Worm (Caenorhabditis elegans) whole organism, L2 larva: ENCODE measurements around the gene F55C10.5.

Source experiments
- C34F6.9 ChIP-seq: fragments of 150-350 bp; optimal IDR thresholded peaks from 2 replicates; lab custom pipeline; 2014; ENCODE audit warnings: missing biosample characterization, missing genetic modification characterization
- F13H6.1 ChIP-seq: sonication (generic microtip); optimal IDR thresholded peaks from 2 replicates; lab custom pipeline; 2016; ENCODE audit warnings: missing genetic modification characterization, missing compliant biosample characterization
- R02D3.7 ChIP-seq: fragments of 150-350 bp; optimal IDR thresholded peaks from 2 replicates; lab custom pipeline; 2014; ENCODE audit warnings: missing biosample characterization, missing genetic modification characterization
- Y55F3AM.14 ChIP-seq: fragments of 200-800 bp; sonication (Bioruptor generic); optimal IDR thresholded peaks from 2 replicates; lab custom pipeline; 2018; ENCODE audit warnings: mild to moderate bottlenecking, missing genetic modification characterization, missing compliant biosample characterization
- ZK546.5 ChIP-seq: sonication (generic microtip); optimal IDR thresholded peaks from 2 replicates; lab custom pipeline; 2017; ENCODE audit warnings: missing biosample characterization, missing genetic modification characterization
- alr-1 ChIP-seq: fragments of 150-350 bp; optimal IDR thresholded peaks from 2 replicates; lab custom pipeline; 2014; ENCODE audit warnings: missing biosample characterization, missing genetic modification characterization
- aly-2 ChIP-seq: fragments of 150-350 bp; optimal IDR thresholded peaks from 2 replicates; lab custom pipeline; 2014; ENCODE audit warnings: missing biosample characterization, missing genetic modification characterization
- ama-1 ChIP-seq: fragments of 150-350 bp; optimal IDR thresholded peaks from 2 replicates; lab custom pipeline; 2018; ENCODE audit warnings: inconsistent platforms
- blmp-1 ChIP-seq: sonication (generic microtip); optimal IDR thresholded peaks from 2 replicates; lab custom pipeline; 2017; ENCODE audit warnings: missing genetic modification characterization, mild to moderate bottlenecking, missing compliant biosample characterization, antibody characterized with exemption, moderate library complexity; ENCODE audit not compliant: insufficient read depth
- ceh-16 ChIP-seq: fragments of 150-350 bp; optimal IDR thresholded peaks from 2 replicates; lab custom pipeline; 2014; ENCODE audit warnings: missing biosample characterization, missing genetic modification characterization
- ceh-82 ChIP-seq: fragments of 150-350 bp; optimal IDR thresholded peaks from 2 replicates; lab custom pipeline; 2014; ENCODE audit warnings: missing biosample characterization, missing genetic modification characterization
- crh-2 ChIP-seq: sonication (generic microtip); optimal IDR thresholded peaks from 2 replicates; lab custom pipeline; 2017; ENCODE audit warnings: missing biosample characterization, missing genetic modification characterization
- dmd-4 ChIP-seq: sonication (generic microtip); optimal IDR thresholded peaks from 2 replicates; lab custom pipeline; 2017; ENCODE audit warnings: missing biosample characterization, missing genetic modification characterization
- egl-27 ChIP-seq: sonication (generic microtip); optimal IDR thresholded peaks from 3 replicates; lab custom pipeline; 2017; ENCODE audit warnings: missing biosample characterization, missing genetic modification reagents, missing genetic modification characterization
- elt-1 ChIP-seq: fragments of 150-350 bp; optimal IDR thresholded peaks from 2 replicates; lab custom pipeline; 2014; ENCODE audit warnings: missing biosample characterization, missing genetic modification characterization
- elt-3 ChIP-seq: sonication (generic microtip); optimal IDR thresholded peaks from 2 replicates; lab custom pipeline; 2017; ENCODE audit warnings: missing biosample characterization, missing genetic modification characterization
- fos-1 ChIP-seq: fragments of 150-350 bp; optimal IDR thresholded peaks from 2 replicates; lab custom pipeline; 2014; ENCODE audit warnings: missing biosample characterization, missing genetic modification characterization
- gmeb-1 ChIP-seq: fragments of 150-350 bp; optimal IDR thresholded peaks from 2 replicates; lab custom pipeline; 2014; ENCODE audit warnings: missing biosample characterization, missing genetic modification characterization
- lin-11 ChIP-seq: fragments of 150-350 bp; sonication (generic microtip); optimal IDR thresholded peaks from 2 replicates; lab custom pipeline; 2014; ENCODE audit warnings: missing biosample characterization, missing genetic modification characterization, inconsistent platforms, mixed read lengths
- lin-13 ChIP-seq: fragments of 150-350 bp; optimal IDR thresholded peaks from 2 replicates; lab custom pipeline; 2014; ENCODE audit warnings: missing biosample characterization, missing genetic modification reagents, missing genetic modification characterization
- lin-39 ChIP-seq: fragments of 150-350 bp; optimal IDR thresholded peaks from 2 replicates; lab custom pipeline; 2014; ENCODE audit warnings: missing biosample characterization, missing genetic modification reagents, missing genetic modification characterization
- lsy-2 ChIP-seq, 2 experiments: fragments of 150-350 bp in 1 of 2; sonication (generic microtip) in 1 of 2; optimal IDR thresholded peaks; 2 replicates each; lab custom pipeline; 2014 to 2017; ENCODE audit warnings: missing biosample characterization in 2 of 2, missing genetic modification characterization in 2 of 2
- mab-5 ChIP-seq: fragments of 150-350 bp; optimal IDR thresholded peaks from 2 replicates; lab custom pipeline; 2014; ENCODE audit warnings: missing biosample characterization, missing genetic modification characterization
- mbf-1 ChIP-seq: sonication (generic microtip); optimal IDR thresholded peaks from 2 replicates; lab custom pipeline; 2017; ENCODE audit warnings: missing biosample characterization, missing genetic modification characterization
- mdl-1 ChIP-seq, 2 experiments: fragments of 150-350 bp in 1 of 2; sonication (generic microtip) in 1 of 2; optimal IDR thresholded peaks; 2 replicates each; lab custom pipeline; 2017; ENCODE audit warnings: missing biosample characterization in 2 of 2, missing genetic modification characterization in 2 of 2
- nhr-10 ChIP-seq: sonication (generic microtip); optimal IDR thresholded peaks from 2 replicates; lab custom pipeline; 2017; ENCODE audit warnings: missing biosample characterization, missing genetic modification characterization
- nhr-11 ChIP-seq: fragments of 150-350 bp; optimal IDR thresholded peaks from 2 replicates; lab custom pipeline; 2014; ENCODE audit warnings: missing biosample characterization, missing genetic modification characterization
- nhr-12 ChIP-seq: fragments of 150-350 bp; optimal IDR thresholded peaks from 2 replicates; lab custom pipeline; 2014; ENCODE audit warnings: missing biosample characterization, missing genetic modification characterization
- nhr-129 ChIP-seq: fragments of 150-350 bp; optimal IDR thresholded peaks from 2 replicates; lab custom pipeline; 2014; ENCODE audit warnings: missing biosample characterization, missing genetic modification characterization
- nhr-21 ChIP-seq: fragments of 150-350 bp; optimal IDR thresholded peaks from 2 replicates; lab custom pipeline; 2014; ENCODE audit warnings: missing biosample characterization, missing genetic modification characterization
- nhr-23 ChIP-seq: fragments of 150-350 bp; optimal IDR thresholded peaks from 2 replicates; lab custom pipeline; 2014; ENCODE audit warnings: missing biosample characterization, missing genetic modification reagents, missing genetic modification characterization
- nhr-237 ChIP-seq: fragments of 150-350 bp; optimal IDR thresholded peaks from 2 replicates; lab custom pipeline; 2014; ENCODE audit warnings: missing biosample characterization, missing genetic modification characterization
- nhr-25 ChIP-seq: fragments of 150-350 bp; sonication (generic microtip); optimal IDR thresholded peaks from 3 replicates; lab custom pipeline; 2014; ENCODE audit warnings: missing biosample characterization, missing genetic modification characterization
- nhr-6 ChIP-seq: fragments of 150-350 bp; optimal IDR thresholded peaks from 2 replicates; lab custom pipeline; 2014; ENCODE audit warnings: missing biosample characterization, missing genetic modification characterization
- nhr-77 ChIP-seq: fragments of 150-350 bp; optimal IDR thresholded peaks from 2 replicates; lab custom pipeline; 2014; ENCODE audit warnings: missing biosample characterization, missing genetic modification characterization
- peb-1 ChIP-seq: fragments of 150-350 bp; optimal IDR thresholded peaks from 2 replicates; lab custom pipeline; 2014; ENCODE audit warnings: missing biosample characterization, missing genetic modification characterization
- sem-4 ChIP-seq: fragments of 150-350 bp; optimal IDR thresholded peaks from 2 replicates; lab custom pipeline; 2014; ENCODE audit warnings: missing biosample characterization, missing genetic modification reagents, missing genetic modification characterization
- skn-1 ChIP-seq: sonication (generic microtip); optimal IDR thresholded peaks from 2 replicates; lab custom pipeline; 2017; ENCODE audit warnings: missing biosample characterization, missing genetic modification characterization
- sma-3 ChIP-seq: sonication (generic microtip); optimal IDR thresholded peaks from 2 replicates; lab custom pipeline; 2016; ENCODE audit warnings: missing genetic modification reagents, missing genetic modification characterization, missing compliant biosample characterization
- sma-9 ChIP-seq, 2 experiments: fragments of 150-350 bp in 1 of 2; sonication (generic microtip) in 1 of 2; optimal IDR thresholded peaks; 2 replicates each; lab custom pipeline; 2014 to 2016; ENCODE audit warnings: missing genetic modification characterization in 2 of 2, mild to moderate bottlenecking in 1 of 2, missing biosample characterization in 1 of 2, missing compliant biosample characterization in 1 of 2, missing genetic modification reagents in 1 of 2, moderate library complexity in 1 of 2
- snpc-4 ChIP-seq: fragments of 150-350 bp; optimal IDR thresholded peaks from 2 replicates; lab custom pipeline; 2014; ENCODE audit warnings: missing biosample characterization, missing genetic modification characterization
- unc-39 ChIP-seq: fragments of 150-350 bp; optimal IDR thresholded peaks from 2 replicates; lab custom pipeline; 2014; ENCODE audit warnings: missing biosample characterization, missing genetic modification characterization
- unc-55 ChIP-seq: fragments of 150-350 bp; sonication (generic microtip); optimal IDR thresholded peaks from 3 replicates; lab custom pipeline; 2014; ENCODE audit warnings: missing biosample characterization, missing genetic modification reagents, missing genetic modification characterization
- unc-62 ChIP-seq: fragments of 150-350 bp; optimal IDR thresholded peaks from 2 replicates; lab custom pipeline; 2014; ENCODE audit warnings: missing biosample characterization, missing genetic modification reagents, missing genetic modification characterization
- zag-1 ChIP-seq: fragments of 150-350 bp; optimal IDR thresholded peaks from 2 replicates; lab custom pipeline; 2014; ENCODE audit warnings: missing biosample characterization, missing genetic modification characterization
- ztf-1 ChIP-seq: fragments of 200-800 bp; sonication (Bioruptor generic); conservative IDR thresholded peaks from 2 replicates; pipeline ENCODE4 v1.3.6; 2022; ENCODE audit warnings: missing genetic modification characterization, missing compliant biosample characterization
- ztf-11 ChIP-seq: sonication (generic microtip); optimal IDR thresholded peaks from 2 replicates; lab custom pipeline; 2017; ENCODE audit warnings: missing biosample characterization, missing genetic modification characterization
- ztf-4 ChIP-seq: fragments of 150-350 bp; optimal IDR thresholded peaks from 2 replicates; lab custom pipeline; 2014; ENCODE audit warnings: missing biosample characterization, missing genetic modification characterization

The F55C10.5 gene

DNA sequence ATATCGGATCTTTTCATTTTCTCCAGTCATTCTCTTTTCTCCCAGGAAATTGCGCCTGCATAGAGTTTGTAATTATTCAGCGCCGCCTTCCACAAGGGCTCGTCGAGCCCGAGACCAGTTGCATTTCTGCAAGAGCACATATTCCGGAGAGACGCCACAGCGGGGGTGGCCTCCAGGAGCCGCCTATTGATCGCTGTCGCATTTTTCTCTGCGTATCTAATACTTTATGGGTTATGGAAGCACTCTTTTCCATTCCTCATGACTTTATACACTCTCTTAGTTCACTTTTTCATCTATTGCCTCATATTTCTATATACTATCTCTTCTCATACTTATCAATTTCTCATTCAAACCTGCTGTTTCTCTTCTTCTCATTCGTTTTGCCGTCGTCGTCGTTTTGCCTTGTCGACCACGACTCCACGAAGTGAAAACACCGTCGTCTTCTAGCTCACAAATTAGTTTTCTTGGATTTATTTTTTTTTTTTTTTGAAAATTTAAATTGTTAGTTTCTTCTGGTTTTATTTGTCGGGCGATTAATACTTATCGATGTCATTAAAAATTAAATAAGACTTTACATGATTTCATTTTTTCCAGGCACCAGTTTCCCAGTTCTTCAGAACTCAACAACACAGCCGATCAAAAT lies 7.6 kb upstream of the F55C10.5 start, which contains the start of gene cnb-1:
Gene cnb-1 (plus strand): TSS at position 593 of the 643 bp plus-strand sequence.
- TF ChIP-seq R02D3.7 (tag; lab: Kevin White, UChicago) (no peak), C34F6.9 (tag; lab: Kevin White, UChicago) (peak; percentile 91), ztf-1 (GFP tag; lab: Robert Waterston, UW) (no peak), ztf-4 (tag; lab: Kevin White, UChicago) (peak; percentile 33), zag-1 (tag; lab: Kevin White, UChicago) (peak; percentile 68), nhr-10 (no peak), blmp-1 (tag; lab: Kevin White, UChicago) (no peak), mbf-1 (tag; lab: Kevin White, UChicago) (no peak), lsy-2 (tag; optimal IDR thresholded peaks at IDR 0.05; lab: Kevin White, UChicago) (peak; percentile 13 to 79), sem-4 (tag; lab: Kevin White, UChicago) (peak; percentile 43), egl-27 (tag; lab: Kevin White, UChicago) (peak; percentile 17), mab-5 (tag; lab: Kevin White, UChicago) (peak; percentile 53), lin-39 (no peak), nhr-11 (no peak), nhr-23 (tag; lab: Kevin White, UChicago) (no peak), unc-39 (tag; lab: Kevin White, UChicago) (no peak), unc-62 (no peak), sma-3 (no peak), nhr-77 (tag; lab: Kevin White, UChicago) (no peak), nhr-6 (tag; lab: Kevin White, UChicago) (peak; percentile 26), ceh-16 (tag; lab: Kevin White, UChicago) (no peak), ztf-11 (tag; lab: Kevin White, UChicago) (no peak), nhr-25 (tag; lab: Kevin White, UChicago) (no peak), snpc-4 (tag; lab: Kevin White, UChicago) (peak; percentile 40), F13H6.1 (tag; lab: Kevin White, UChicago) (peak; percentile 79), nhr-237 (tag; lab: Kevin White, UChicago) (no peak), mdl-1 (tag; optimal IDR thresholded peaks at IDR 0.05; lab: Kevin White, UChicago) (no peak), elt-1 (tag; lab: Kevin White, UChicago) (no peak), alr-1 (tag; lab: Kevin White, UChicago) (no peak), gmeb-1 (tag; lab: Kevin White, UChicago) (peak; percentile 57), ceh-82 (tag; lab: Kevin White, UChicago) (no peak), skn-1 (tag; lab: Kevin White, UChicago) (no peak), elt-3 (no peak), ama-1 (no peak), ZK546.5 (no peak), sma-9 (GFP tag; optimal IDR thresholded peaks at IDR 0.05; lab: Kevin White, UChicago) (peak; percentile 78), sma-9 (tag; optimal IDR thresholded peaks at IDR 0.05; lab: Kevin White, UChicago) (no peak), dmd-4 (tag; lab: Kevin White, UChicago) (no peak), lin-13 (GFP tag; lab: Kevin White, UChicago) (no peak), fos-1 (tag; lab: Kevin White, UChicago) (peak; percentile 39), crh-2 (tag; lab: Kevin White, UChicago) (peak; percentile 80), aly-2 (tag; lab: Kevin White, UChicago) (no peak), nhr-21 (peak; percentile 45), Y55F3AM.14 (GFP tag; lab: Kevin White, UChicago) (no peak), unc-55 (GFP tag; lab: Kevin White, UChicago) (peak; percentile 87), nhr-129 (peak; percentile 53), lin-11 (tag; lab: Kevin White, UChicago) (peak; percentile 82), peb-1 (no peak), nhr-12 (no peak)
